Fruit fly (Drosophila melanogaster) whole organism, embryonic: Measurements from ENCODE around the gene CG4956.

Experiments
- CG14710 ChIP-seq: fragments of 200-800 bp; sonication (Bioruptor generic); optimal IDR thresholded peaks from 3 replicates; lab custom pipeline; 2019; ENCODE audit warnings: missing biosample characterization, mild to moderate bottlenecking, missing genetic modification characterization, moderate library complexity
- CG9215 ChIP-seq: fragments of 200-800 bp; sonication (Bioruptor generic); IDR thresholded peaks from 2 replicates; pipeline ENCODE4 v1.3.6; 2022; ENCODE audit warnings: missing biosample characterization, missing genetic modification characterization
- HLH4C ChIP-seq: fragments of 200-800 bp; sonication (Bioruptor generic); IDR thresholded peaks from 3 replicates; pipeline ENCODE4 v1.3.6; 2022; ENCODE audit warnings: missing biosample characterization, missing genetic modification characterization; ENCODE audit not compliant: partially characterized antibody
- Lpt ChIP-seq: fragments of >200 bp; optimal IDR thresholded peaks from 2 replicates; lab custom pipeline; 2018; ENCODE audit warnings: missing biosample characterization, missing genetic modification characterization
- TFAM ChIP-seq: fragments of 200-800 bp; sonication (Bioruptor generic); optimal IDR thresholded peaks from 2 replicates; lab custom pipeline; 2017; ENCODE audit warnings: missing biosample characterization, missing genetic modification characterization, inconsistent platforms
- eve ChIP-seq, 2 experiments: fragments of >200 bp; optimal IDR thresholded peaks; 2 replicates each; lab custom pipeline; 2017; ENCODE audit warnings: missing biosample characterization in 2 of 2, missing genetic modification characterization in 2 of 2
- lov ChIP-seq, 2 experiments: fragments of 200-800 bp in 1 of 2; fragments of >200 bp in 1 of 2; sonication (Bioruptor generic) in 1 of 2; IDR thresholded peaks in 1 of 2; optimal IDR thresholded peaks in 1 of 2; 2 replicates in 1 of 2; 3 replicates in 1 of 2; pipeline versions ENCODE4 v1.3.6 to Lab custom; 2017 to 2022; ENCODE audit warnings: missing biosample characterization in 1 of 2, missing genetic modification characterization in 1 of 2
- sr ChIP-seq: fragments of 200-800 bp; sonication (Bioruptor generic); IDR thresholded peaks from 3 replicates; pipeline ENCODE4 v1.3.6; 2022; ENCODE audit warnings: missing biosample characterization, missing genetic modification characterization

dm6 chr3R:25735801-25736068 lies 42.4 kb downstream of the CG4956 start:
- TF ChIP-seq HLH4C (no peak), CG9215 (GFP tag; lab: Robert Waterston, UW) (no peak), CG14710 (tag; lab: Kevin White, UChicago) (no peak), TFAM (GFP tag; lab: Kevin White, UChicago) (no peak), eve (GFP tag; optimal IDR thresholded peaks at IDR 0.05; lab: Kevin White, UChicago) (no peak), sr (GFP tag; lab: Robert Waterston, UW) (no peak), lov (optimal IDR thresholded peaks at IDR 0.05; lab: Kevin White, UChicago) (no peak), lov (GFP tag; IDR thresholded peaks at IDR 0.05; lab: Robert Waterston, UW) (no peak), Lpt (GFP tag; lab: Kevin White, UChicago) (no peak)
